Worm (Caenorhabditis elegans) whole organism, L2 larva: ENCODE results near the gene F26F12.8.

Experiments used
- elt-1 ChIP-seq: fragments of 150-350 bp; optimal IDR thresholded peaks from 2 replicates; lab custom pipeline; 2014; ENCODE audit warnings: missing biosample characterization, missing genetic modification characterization
- nhr-237 ChIP-seq: fragments of 150-350 bp; optimal IDR thresholded peaks from 2 replicates; lab custom pipeline; 2014; ENCODE audit warnings: missing biosample characterization, missing genetic modification characterization
- skn-1 ChIP-seq: sonication (generic microtip); optimal IDR thresholded peaks from 2 replicates; lab custom pipeline; 2017; ENCODE audit warnings: missing biosample characterization, missing genetic modification characterization
- ztf-4 ChIP-seq: fragments of 150-350 bp; optimal IDR thresholded peaks from 2 replicates; lab custom pipeline; 2014; ENCODE audit warnings: missing biosample characterization, missing genetic modification characterization

ce11 chrV:5822968-5823367, 39.4 kb downstream of the F26F12.8 start:
- no peak for TF ChIP-seq nhr-237 (tag; lab: Kevin White, UChicago)
- TF ChIP-seq ztf-4 (tag; lab: Kevin White, UChicago): no peak
- no peak for TF ChIP-seq elt-1 (tag; lab: Kevin White, UChicago)
- no peak for TF ChIP-seq skn-1 (tag; lab: Kevin White, UChicago)
